Fruit fly (Drosophila melanogaster) whole organism, embryonic: ENCODE data around the gene moody.
A peak's percentile ranks its signal among the peaks of the same experiment; 100 is the strongest.

Source experiments
- Awh ChIP-seq: fragments of 200-800 bp; sonication (Bioruptor generic); IDR thresholded peaks from 2 replicates; pipeline ENCODE4, ENCODE4 v1.3.6; 2022; ENCODE audit warnings: missing biosample characterization, missing genetic modification characterization
- Bgb ChIP-seq: fragments of 200-800 bp; sonication (Bioruptor generic); IDR thresholded peaks from 2 replicates; pipeline ENCODE4 v1.3.6; 2022; ENCODE audit warnings: missing biosample characterization, missing genetic modification characterization; ENCODE audit not compliant: partially characterized antibody
- CG10979 ChIP-seq: fragments of 200-800 bp; sonication (Bioruptor generic); optimal IDR thresholded peaks from 2 replicates; lab custom pipeline; 2018; ENCODE audit warnings: missing biosample characterization, mild to moderate bottlenecking, missing genetic modification characterization, moderate library complexity
- CG11398 ChIP-seq: fragments of 200-800 bp; sonication (Bioruptor generic); optimal IDR thresholded peaks from 2 replicates; lab custom pipeline; 2016; ENCODE audit warnings: missing biosample characterization, missing genetic modification characterization
- CG13287 ChIP-seq: fragments of 200-800 bp; sonication (Bioruptor generic); IDR thresholded peaks from 2 replicates; pipeline ENCODE4 v1.3.6; 2022; ENCODE audit warnings: missing biosample characterization, missing genetic modification characterization; ENCODE audit not compliant: partially characterized antibody
- CG14860 ChIP-seq: fragments of 200-800 bp; sonication (Bioruptor generic); IDR thresholded peaks from 3 replicates; pipeline ENCODE4 v1.3.6; 2022; ENCODE audit warnings: missing biosample characterization, missing genetic modification characterization; ENCODE audit not compliant: partially characterized antibody
- CG16815 ChIP-seq: fragments of 200-800 bp; sonication (Bioruptor generic); optimal IDR thresholded peaks from 3 replicates; lab custom pipeline; 2017; ENCODE audit warnings: missing biosample characterization, mild to moderate bottlenecking, missing genetic modification characterization
- CG42726 ChIP-seq: fragments of 200-800 bp; sonication (Bioruptor generic); IDR thresholded peaks from 2 replicates; pipeline ENCODE4 v1.3.6; 2022; ENCODE audit warnings: missing biosample characterization, missing genetic modification characterization; ENCODE audit not compliant: partially characterized antibody
- CG4404 ChIP-seq: fragments of 200-800 bp; sonication (Bioruptor generic); IDR thresholded peaks from 2 replicates; pipeline ENCODE4 v1.3.6; 2022; ENCODE audit warnings: missing biosample characterization, missing genetic modification characterization
- CG6254 ChIP-seq: fragments of 200-800 bp; sonication (Bioruptor generic); optimal IDR thresholded peaks from 3 replicates; lab custom pipeline; 2017; ENCODE audit warnings: mild to moderate bottlenecking, missing biosample characterization, missing genetic modification reagents, missing genetic modification characterization
- CG6791 ChIP-seq: fragments of 200-800 bp; sonication (Bioruptor generic); IDR thresholded peaks from 3 replicates; pipeline ENCODE4 v1.3.6; 2022; ENCODE audit warnings: missing biosample characterization, missing genetic modification characterization; ENCODE audit not compliant: partially characterized antibody
- CG9797 ChIP-seq: fragments of 200-800 bp; sonication (Bioruptor generic); optimal IDR thresholded peaks from 3 replicates; lab custom pipeline; 2018; ENCODE audit warnings: missing biosample characterization, mild to moderate bottlenecking, missing genetic modification characterization
- Dbx ChIP-seq: fragments of 200-800 bp; sonication (Bioruptor generic); IDR thresholded peaks from 3 replicates; pipeline ENCODE4 v1.3.6; 2022; ENCODE audit warnings: missing biosample characterization, missing genetic modification characterization
- Dll ChIP-seq: fragments of 200-800 bp; sonication (Bioruptor generic); IDR thresholded peaks from 4 replicates; pipeline ENCODE4 v1.3.6; 2022; ENCODE audit warnings: missing biosample characterization, missing genetic modification characterization; ENCODE audit not compliant: partially characterized antibody
- Doc3 ChIP-seq: fragments of 200-800 bp; sonication (Bioruptor generic); IDR thresholded peaks from 3 replicates; pipeline ENCODE4 v1.3.6; 2022; ENCODE audit warnings: missing biosample characterization, missing genetic modification characterization; ENCODE audit not compliant: partially characterized antibody
- Dref ChIP-seq: fragments of 200-800 bp; sonication (Bioruptor generic); IDR thresholded peaks from 2 replicates; pipeline ENCODE4 v1.3.6; 2022; ENCODE audit warnings: missing biosample characterization, missing genetic modification characterization
- HLH4C ChIP-seq: fragments of 200-800 bp; sonication (Bioruptor generic); IDR thresholded peaks from 3 replicates; pipeline ENCODE4 v1.3.6; 2022; ENCODE audit warnings: missing biosample characterization, missing genetic modification characterization; ENCODE audit not compliant: partially characterized antibody
- MBD-R2 ChIP-seq: fragments of 200-800 bp; sonication (Bioruptor generic); IDR thresholded peaks from 2 replicates; pipeline ENCODE4 v1.3.6; 2022; ENCODE audit warnings: missing biosample characterization, missing genetic modification characterization
- MESR4 ChIP-seq: fragments of 200-800 bp; sonication (Bioruptor generic); optimal IDR thresholded peaks from 2 replicates; lab custom pipeline; 2018; ENCODE audit warnings: missing biosample characterization, mild to moderate bottlenecking, missing genetic modification characterization, moderate library complexity
- NC2α ChIP-seq: fragments of 200-800 bp; sonication (Bioruptor generic); optimal IDR thresholded peaks from 2 replicates; lab custom pipeline; 2016; ENCODE audit warnings: missing biosample characterization, missing genetic modification characterization
- Opbp ChIP-seq: fragments of 200-800 bp; sonication (Bioruptor generic); IDR thresholded peaks from 3 replicates; pipeline ENCODE4 v1.3.6; 2022; ENCODE audit warnings: missing biosample characterization, missing genetic modification characterization; ENCODE audit not compliant: partially characterized antibody
- Scr ChIP-seq: fragments of 200-800 bp; sonication (Bioruptor generic); IDR thresholded peaks from 2 replicates; pipeline ENCODE4 v1.3.6; 2022; ENCODE audit warnings: missing biosample characterization, missing genetic modification characterization; ENCODE audit not compliant: partially characterized antibody
- YL-1 ChIP-seq: fragments of 200-800 bp; sonication (Bioruptor generic); optimal IDR thresholded peaks from 3 replicates; lab custom pipeline; 2017; ENCODE audit warnings: missing biosample characterization, mild to moderate bottlenecking, missing genetic modification characterization
- ara ChIP-seq: fragments of 200-800 bp; sonication (Bioruptor generic); IDR thresholded peaks from 2 replicates; pipeline ENCODE4 v1.3.6; 2022; ENCODE audit warnings: missing biosample characterization, missing genetic modification characterization
- bbx ChIP-seq: fragments of 200-800 bp; sonication (Bioruptor generic); IDR thresholded peaks from 2 replicates; pipeline ENCODE4 v1.3.6; 2022; ENCODE audit warnings: missing biosample characterization, missing genetic modification characterization; ENCODE audit not compliant: partially characterized antibody
- chinmo ChIP-seq: fragments of 200-800 bp; sonication (Bioruptor generic); IDR thresholded peaks from 4 replicates; pipeline ENCODE4 v1.3.6; 2022; ENCODE audit warnings: missing biosample characterization, missing genetic modification characterization; ENCODE audit not compliant: partially characterized antibody
- ci ChIP-seq: fragments of 200-800 bp; sonication (Bioruptor generic); IDR thresholded peaks from 3 replicates; pipeline ENCODE4 v1.3.6; 2022; ENCODE audit warnings: missing biosample characterization, missing genetic modification characterization
- crp ChIP-seq, 2 experiments: fragments of 200-800 bp; sonication (Bioruptor generic); optimal IDR thresholded peaks; 2 replicates in 1 of 2; 3 replicates in 1 of 2; lab custom pipeline; 2017; ENCODE audit warnings: missing biosample characterization in 2 of 2, missing genetic modification characterization in 2 of 2, mild to moderate bottlenecking in 1 of 2, moderate library complexity in 1 of 2
- hb ChIP-seq: fragments of 200-800 bp; sonication (Bioruptor generic); IDR thresholded peaks from 3 replicates; pipeline ENCODE4 v1.3.6; 2022; ENCODE audit warnings: missing biosample characterization, missing genetic modification characterization; ENCODE audit not compliant: partially characterized antibody
- hbn ChIP-seq: fragments of 200-800 bp; sonication (Bioruptor generic); IDR thresholded peaks from 2 replicates; pipeline ENCODE4 v1.3.6; 2022; ENCODE audit warnings: missing biosample characterization, missing genetic modification characterization; ENCODE audit not compliant: partially characterized antibody
- lmd ChIP-seq: fragments of 200-800 bp; sonication (Bioruptor generic); IDR thresholded peaks from 2 replicates; pipeline ENCODE4 v1.3.6; 2022; ENCODE audit warnings: missing biosample characterization, missing genetic modification characterization
- mirr ChIP-seq: fragments of 200-800 bp; sonication (Bioruptor generic); optimal IDR thresholded peaks from 3 replicates; lab custom pipeline; 2018; ENCODE audit warnings: missing biosample characterization, mild to moderate bottlenecking, missing genetic modification characterization
- mld ChIP-seq: fragments of 200-800 bp; sonication (Bioruptor generic); IDR thresholded peaks from 3 replicates; pipeline ENCODE4 v1.3.6; 2022; ENCODE audit warnings: missing biosample characterization, missing genetic modification characterization; ENCODE audit not compliant: partially characterized antibody
- nau ChIP-seq: fragments of 200-800 bp; sonication (Bioruptor generic); optimal IDR thresholded peaks from 3 replicates; lab custom pipeline; 2017; ENCODE audit warnings: missing biosample characterization, mild to moderate bottlenecking, missing genetic modification characterization, missing genetic modification reagents
- nerfin-2 ChIP-seq: fragments of 200-800 bp; sonication (Bioruptor generic); IDR thresholded peaks from 2 replicates; pipeline ENCODE4 v1.3.6; 2022; ENCODE audit warnings: missing biosample characterization, missing genetic modification characterization; ENCODE audit not compliant: partially characterized antibody
- prd ChIP-seq, 3 experiments: fragments of >200 bp in 2 of 3; fragments of 200-800 bp in 1 of 3; sonication (Bioruptor generic) in 1 of 3; optimal IDR thresholded peaks in 2 of 3; IDR thresholded peaks in 1 of 3; 2 replicates in 2 of 3; 3 replicates in 1 of 3; pipeline versions ENCODE4 v1.3.6 to Lab custom; 2017 to 2022; ENCODE audit warnings: missing biosample characterization in 1 of 3, missing genetic modification characterization in 1 of 3
- pzg ChIP-seq: fragments of 200-800 bp; sonication (Bioruptor generic); optimal IDR thresholded peaks from 3 replicates; lab custom pipeline; 2018; ENCODE audit warnings: missing biosample characterization, mild to moderate bottlenecking, missing genetic modification characterization, moderate library complexity
- ranshi ChIP-seq: fragments of 200-800 bp; sonication (Bioruptor generic); IDR thresholded peaks from 2 replicates; pipeline ENCODE4 v1.3.6; 2022; ENCODE audit warnings: missing biosample characterization, missing genetic modification characterization
- tna ChIP-seq: fragments of 200-800 bp; sonication (Bioruptor generic); IDR thresholded peaks from 2 replicates; pipeline ENCODE4 v1.3.6; 2022; ENCODE audit warnings: missing biosample characterization, missing genetic modification characterization; ENCODE audit not compliant: partially characterized antibody
- tx ChIP-seq: fragments of 200-800 bp; sonication (Bioruptor generic); optimal IDR thresholded peaks from 2 replicates; lab custom pipeline; 2016; ENCODE audit warnings: missing biosample characterization, missing genetic modification characterization
- unc-4 ChIP-seq: fragments of 200-800 bp; sonication (Bioruptor generic); IDR thresholded peaks from 2 replicates; pipeline ENCODE4 v1.3.6; 2022; ENCODE audit warnings: missing biosample characterization, missing genetic modification characterization; ENCODE audit not compliant: partially characterized antibody
- vnd ChIP-seq: fragments of 200-800 bp; sonication (Bioruptor generic); IDR thresholded peaks from 3 replicates; pipeline ENCODE4 v1.3.6; 2022; ENCODE audit warnings: missing biosample characterization, missing genetic modification characterization; ENCODE audit not compliant: partially characterized antibody
- zen2 ChIP-seq: fragments of 200-800 bp; sonication (Bioruptor generic); IDR thresholded peaks from 3 replicates; pipeline ENCODE4 v1.3.6; 2022; ENCODE audit warnings: missing biosample characterization, missing genetic modification characterization; ENCODE audit not compliant: partially characterized antibody

Gene moody

DNA sequence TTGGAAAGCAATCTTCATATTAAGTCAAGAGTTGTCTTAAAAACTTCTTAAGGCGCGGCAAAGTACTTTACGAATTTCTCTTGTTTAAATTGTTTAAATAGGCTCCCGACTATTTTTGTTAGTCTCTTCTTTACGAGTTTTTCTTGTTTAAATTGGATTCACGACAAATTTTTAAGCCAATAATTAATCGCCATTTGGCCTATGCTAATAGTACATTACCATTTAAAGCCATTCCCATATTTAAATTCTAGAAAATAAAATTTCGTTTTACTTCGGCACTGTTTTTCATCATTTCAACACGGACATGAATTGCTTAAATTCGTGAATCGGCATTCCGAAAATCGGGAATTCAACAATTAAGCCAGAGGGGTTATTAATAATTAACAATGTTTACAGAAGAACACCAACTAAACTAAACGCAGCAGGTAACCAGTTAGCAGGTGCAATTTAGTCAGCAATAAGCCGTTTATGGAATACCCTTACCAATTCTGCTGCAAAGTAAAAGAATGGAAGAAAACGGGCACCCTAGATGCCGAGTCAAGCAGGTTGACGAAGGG, 40.4 kb downstream of the moody start (continued):
- peak; percentile 39; the same call in 1 of the 3 replicates for TF ChIP-seq Dbx
- peak; percentile 36 for TF ChIP-seq CG6254 (GFP tag; lab: Kevin White, UChicago)
- peak; percentile 51 for TF ChIP-seq nau (GFP tag; lab: Kevin White, UChicago)
- TF ChIP-seq mirr, result no peak
- peak; percentile 28 for TF ChIP-seq CG11398 (GFP tag; lab: Kevin White, UChicago)
- TF ChIP-seq ranshi, result peak; percentile 86
- peak; percentile 63 for TF ChIP-seq ara (GFP tag; lab: Robert Waterston, UW)
- no peak for TF ChIP-seq Bgb (GFP tag; lab: Robert Waterston, UW)
- TF ChIP-seq Awh (GFP tag; lab: Robert Waterston, UW), result 0 out of 2 replicates have a peak, but pooled peaks have one; percentile 39

DNA sequence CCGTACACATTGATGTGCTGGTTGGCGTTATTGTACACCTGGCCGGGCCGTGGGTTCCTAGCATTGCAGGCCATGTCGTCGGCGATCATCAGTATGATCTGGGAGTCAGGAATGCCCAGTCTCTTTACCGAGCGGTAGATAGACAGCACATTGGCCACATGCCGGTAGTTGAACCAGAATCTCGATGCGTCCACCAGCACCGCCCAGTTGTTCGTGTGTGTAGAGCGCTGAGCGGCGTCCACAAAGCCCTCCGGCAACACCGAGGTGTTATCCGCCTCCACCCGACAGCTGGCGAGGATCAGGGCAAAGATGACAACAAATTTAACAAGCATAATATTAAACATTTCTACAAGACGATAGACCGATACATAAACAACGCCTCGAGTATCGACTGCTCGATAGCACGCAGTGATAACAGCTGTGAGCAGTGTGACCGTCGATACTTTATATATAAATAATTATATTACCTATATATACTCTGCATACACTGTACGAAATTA, 40.9 kb downstream of the moody start, which contains the start of gene PIG-K:
Gene PIG-K, minus strand, starts transcription at position 412 of the 500 bp plus-strand sequence.
- TF ChIP-seq CG16815, result no peak
- peak; percentile 66; the same call in 2 of the 3 replicates for TF ChIP-seq CG6791 (GFP tag; lab: Robert Waterston, UW)
- 0 out of 2 replicates have a peak, but pooled peaks have one; percentile 45 for TF ChIP-seq tna (GFP tag; lab: Robert Waterston, UW)
- TF ChIP-seq YL-1 (GFP tag; lab: Kevin White, UChicago), result peak; percentile 27
- TF ChIP-seq vnd (GFP tag; lab: Robert Waterston, UW), result no peak
- TF ChIP-seq Opbp (GFP tag; lab: Robert Waterston, UW), result peak; percentile 68; the same call in 2 of the 3 replicates
- TF ChIP-seq nerfin-2, result peak; percentile 52; the same call in 1 of the 2 replicates
- TF ChIP-seq CG14860 (GFP tag; lab: Robert Waterston, UW), result peak; percentile 52; the same call in 2 of the 3 replicates
- peak; percentile 61 for TF ChIP-seq MESR4 (GFP tag; lab: Kevin White, UChicago)
- no peak for TF ChIP-seq ci
- peak; percentile 47 for TF ChIP-seq CG9797
- no peak for TF ChIP-seq tx (GFP tag; lab: Kevin White, UChicago)
- peak; percentile 63 for TF ChIP-seq zen2
- TF ChIP-seq CG10979, result no peak
- TF ChIP-seq hbn (GFP tag; lab: Robert Waterston, UW), result 0 out of 2 replicates have a peak, but pooled peaks have one; percentile 24
- no peak for TF ChIP-seq prd (optimal IDR thresholded peaks at IDR 0.05; lab: Kevin White, UChicago)
- no peak for TF ChIP-seq prd (GFP tag; IDR thresholded peaks at IDR 0.05; lab: Robert Waterston, UW)
- TF ChIP-seq Scr (GFP tag; lab: Robert Waterston, UW), result peak; percentile 64
- TF ChIP-seq CG13287 (GFP tag; lab: Robert Waterston, UW), result peak; percentile 57
- TF ChIP-seq MBD-R2 (GFP tag; lab: Robert Waterston, UW), result peak; percentile 62
- peak; percentile 55 for TF ChIP-seq bbx (GFP tag; lab: Robert Waterston, UW)
- TF ChIP-seq hb (GFP tag; lab: Robert Waterston, UW), result peak; percentile 61; the same call in 1 of the 3 replicates
- peak; percentile 30; the same call in 1 of the 2 replicates for TF ChIP-seq Bgb (GFP tag; lab: Robert Waterston, UW)
- 0 out of 4 replicates have a peak, but pooled peaks have one; percentile 28 for TF ChIP-seq chinmo (GFP tag; lab: Robert Waterston, UW)
- no peak for TF ChIP-seq CG42726 (GFP tag; lab: Robert Waterston, UW)
- TF ChIP-seq Doc3 (GFP tag; lab: Robert Waterston, UW), result 0 out of 3 replicates have a peak, but pooled peaks have one; percentile 20
- TF ChIP-seq mld (GFP tag; lab: Robert Waterston, UW), result peak; percentile 28; the same call in 1 of the 3 replicates
- TF ChIP-seq Dll (GFP tag; lab: Robert Waterston, UW), result peak; percentile 55; the same call in 2 of the 4 replicates
- TF ChIP-seq Dref (GFP tag; lab: Robert Waterston, UW), result peak; percentile 67
- peak; percentile 38 for TF ChIP-seq pzg
- no peak for TF ChIP-seq NC2α (GFP tag; lab: Kevin White, UChicago)
- no peak for TF ChIP-seq CG4404
- TF ChIP-seq lmd, result no peak
- TF ChIP-seq HLH4C (GFP tag; lab: Robert Waterston, UW), result peak; percentile 44; the same call in 2 of the 3 replicates
- TF ChIP-seq unc-4 (GFP tag; lab: Robert Waterston, UW), result peak; percentile 60
- peak in 1 of 2 experiments; percentile 79 for TF ChIP-seq crp (GFP tag; optimal IDR thresholded peaks at IDR 0.05; lab: Kevin White, UChicago)
